Fruit fly (Drosophila melanogaster) whole organism, wandering third instar larva: Measurements from ENCODE around the gene CG7080.
A peak's percentile ranks its signal among the peaks of the same experiment; 100 is the strongest.

Experiments
- Abd-B ChIP-seq: fragments of >200 bp; optimal IDR thresholded peaks from 2 replicates; lab custom pipeline; 2017; ENCODE audit warnings: missing biosample characterization, missing genetic modification characterization
- CG32264 ChIP-seq: fragments of 200-800 bp; sonication (Bioruptor generic); optimal IDR thresholded peaks from 2 replicates; lab custom pipeline; 2016; ENCODE audit warnings: missing biosample characterization, missing genetic modification characterization
- CG9705 ChIP-seq: fragments of 200-800 bp; sonication (Bioruptor generic); optimal IDR thresholded peaks from 2 replicates; lab custom pipeline; 2018; ENCODE audit warnings: missing biosample characterization, mild to moderate bottlenecking, missing genetic modification characterization
- CrebA ChIP-seq: fragments of 200-800 bp; sonication (Bioruptor generic); optimal IDR thresholded peaks from 2 replicates; lab custom pipeline; 2016; ENCODE audit warnings: missing biosample characterization, mild to moderate bottlenecking, missing genetic modification characterization, borderline replicate concordance
- Dfd ChIP-seq: fragments of >200 bp; optimal IDR thresholded peaks from 2 replicates; lab custom pipeline; 2017; ENCODE audit warnings: missing biosample characterization, missing genetic modification characterization
- Dif ChIP-seq: fragments of 200-275, 200-300 bp; sonication (Bioruptor generic); optimal IDR thresholded peaks from 2 replicates; lab custom pipeline; 2018; ENCODE audit warnings: missing biosample characterization, missing genetic modification characterization; ENCODE audit not compliant: partially characterized antibody
- GATAd ChIP-seq: sonication (Bioruptor generic); optimal IDR thresholded peaks from 2 replicates; lab custom pipeline; 2016; ENCODE audit warnings: missing biosample characterization, missing genetic modification characterization
- HLH106 ChIP-seq: fragments of 200-800 bp; optimal IDR thresholded peaks from 3 replicates; lab custom pipeline; 2019; ENCODE audit warnings: missing biosample characterization, mild to moderate bottlenecking, missing genetic modification characterization, moderate library complexity
- Hnf4 ChIP-seq: fragments of 200-800 bp; sonication (Bioruptor generic); optimal IDR thresholded peaks from 2 replicates; lab custom pipeline; 2016; ENCODE audit warnings: missing biosample characterization, mild to moderate bottlenecking, missing genetic modification characterization
- Hr78 ChIP-seq: fragments of >200 bp; optimal IDR thresholded peaks from 2 replicates; lab custom pipeline; 2017; ENCODE audit warnings: missing biosample characterization, missing genetic modification characterization
- Hr83 ChIP-seq: fragments of 200-300 bp; sonication (Bioruptor generic); optimal IDR thresholded peaks from 2 replicates; lab custom pipeline; 2016; ENCODE audit warnings: missing biosample characterization, mild to moderate bottlenecking, missing genetic modification characterization, moderate library complexity; ENCODE audit not compliant: poor library complexity, severe bottlenecking
- Jra ChIP-seq: sonication (Bioruptor generic); optimal IDR thresholded peaks from 2 replicates; lab custom pipeline; 2016; ENCODE audit warnings: missing biosample characterization, missing genetic modification characterization
- Mio ChIP-seq: sonication (Bioruptor generic); optimal IDR thresholded peaks from 2 replicates; lab custom pipeline; 2016; ENCODE audit warnings: missing biosample characterization, missing genetic modification characterization
- Myc ChIP-seq: fragments of >200 bp; optimal IDR thresholded peaks from 2 replicates; lab custom pipeline; 2017
- N ChIP-seq: fragments of >200 bp; optimal IDR thresholded peaks from 2 replicates; lab custom pipeline; 2018; ENCODE audit warnings: missing biosample characterization, missing external identifiers, missing genetic modification characterization
- OdsH ChIP-seq: fragments of 200-800 bp; sonication (Bioruptor generic); optimal IDR thresholded peaks from 2 replicates; lab custom pipeline; 2016; ENCODE audit warnings: missing biosample characterization, mild to moderate bottlenecking, missing genetic modification characterization
- Rel ChIP-seq, 2 experiments: fragments of 200-800 bp; sonication (Bioruptor generic) in 1 of 2; optimal IDR thresholded peaks; 2 replicates in 1 of 2; 3 replicates in 1 of 2; lab custom pipeline; 2016 to 2019; ENCODE audit warnings: mild to moderate bottlenecking in 2 of 2, missing biosample characterization in 2 of 2, missing genetic modification characterization in 2 of 2, moderate library complexity in 1 of 2
- Sp1 ChIP-seq: fragments of 200-800 bp; sonication (Bioruptor generic); optimal IDR thresholded peaks from 3 replicates; lab custom pipeline; 2019; ENCODE audit warnings: missing biosample characterization, mild to moderate bottlenecking, missing genetic modification characterization, moderate library complexity
- Vsx2 ChIP-seq: fragments of 200-300, 225-300 bp; sonication (Bioruptor generic); optimal IDR thresholded peaks from 2 replicates; lab custom pipeline; 2018; ENCODE audit warnings: missing biosample characterization, missing genetic modification characterization; ENCODE audit not compliant: partially characterized antibody
- br ChIP-seq: fragments of 200-800 bp; sonication (Bioruptor generic); optimal IDR thresholded peaks from 2 replicates; lab custom pipeline; 2016; ENCODE audit warnings: missing biosample characterization, missing genetic modification characterization
- brk ChIP-seq: fragments of 200-800 bp; sonication (Bioruptor generic); optimal IDR thresholded peaks from 2 replicates; lab custom pipeline; 2016; ENCODE audit warnings: missing biosample characterization, mild to moderate bottlenecking, missing genetic modification characterization
- dl ChIP-seq, 2 experiments: fragments of 175-275, 200-275 bp in 1 of 2; fragments of 200-275 bp in 1 of 2; sonication (Bioruptor generic); optimal IDR thresholded peaks; lab custom pipeline; 2018; ENCODE audit warnings: mild to moderate bottlenecking in 2 of 2, missing biosample characterization in 2 of 2, missing genetic modification characterization in 2 of 2, moderate library complexity in 2 of 2; ENCODE audit not compliant: partially characterized antibody in 2 of 2, insufficient read depth in 1 of 2
- dmrt93B ChIP-seq: fragments of 200-800 bp; sonication (Bioruptor generic); optimal IDR thresholded peaks from 2 replicates; lab custom pipeline; 2018; ENCODE audit warnings: missing biosample characterization, mild to moderate bottlenecking, missing genetic modification characterization
- dsf ChIP-seq: sonication (Bioruptor generic); optimal IDR thresholded peaks from 2 replicates; lab custom pipeline; 2016; ENCODE audit warnings: missing biosample characterization, missing genetic modification characterization, borderline replicate concordance
- ey ChIP-seq: fragments of 200-800 bp; sonication (Bioruptor generic); optimal IDR thresholded peaks from 2 replicates; lab custom pipeline; 2016; ENCODE audit warnings: missing biosample characterization, missing genetic modification characterization
- foxo ChIP-seq, 2 experiments: fragments of 200-800 bp; sonication (Bioruptor generic); optimal IDR thresholded peaks; 2 replicates in 1 of 2; 3 replicates in 1 of 2; lab custom pipeline; 2016 to 2017; ENCODE audit warnings: missing biosample characterization in 2 of 2, missing genetic modification characterization in 2 of 2
- fru ChIP-seq: fragments of 200-800 bp; sonication (Bioruptor generic); optimal IDR thresholded peaks from 3 replicates; lab custom pipeline; 2016; ENCODE audit warnings: missing biosample characterization, mild to moderate bottlenecking, missing genetic modification characterization
- h ChIP-seq: fragments of 200-800 bp; sonication (Bioruptor generic); optimal IDR thresholded peaks from 3 replicates; lab custom pipeline; 2016; ENCODE audit warnings: missing biosample characterization, mild to moderate bottlenecking, missing genetic modification characterization
- jim ChIP-seq: fragments of 175-275, 200-325 bp; sonication (Bioruptor generic); optimal IDR thresholded peaks from 2 replicates; lab custom pipeline; 2016; ENCODE audit warnings: missing biosample characterization, mild to moderate bottlenecking, missing genetic modification characterization
- lola ChIP-seq: fragments of >200 bp; optimal IDR thresholded peaks from 2 replicates; lab custom pipeline; 2017; ENCODE audit warnings: missing biosample characterization, missing genetic modification characterization
- pan ChIP-seq: fragments of >200 bp; optimal IDR thresholded peaks from 2 replicates; lab custom pipeline; 2017
- psq ChIP-seq: fragments of 200-800 bp; sonication (Bioruptor generic); optimal IDR thresholded peaks from 3 replicates; lab custom pipeline; 2017; ENCODE audit warnings: missing biosample characterization, mild to moderate bottlenecking, missing genetic modification characterization, moderate library complexity
- rgr ChIP-seq: fragments of 200-800 bp; sonication (Bioruptor generic); optimal IDR thresholded peaks from 3 replicates; lab custom pipeline; 2016; ENCODE audit warnings: missing biosample characterization, mild to moderate bottlenecking, missing genetic modification characterization
- sage ChIP-seq: fragments of 200-800 bp; sonication (Bioruptor generic); optimal IDR thresholded peaks from 2 replicates; lab custom pipeline; 2016; ENCODE audit warnings: missing biosample characterization, mild to moderate bottlenecking, missing genetic modification characterization
- sv ChIP-seq: fragments of 200-800 bp; sonication (Bioruptor generic); optimal IDR thresholded peaks from 3 replicates; lab custom pipeline; 2016; ENCODE audit warnings: missing biosample characterization, missing genetic modification characterization
- tai ChIP-seq: sonication (Bioruptor generic); optimal IDR thresholded peaks from 2 replicates; lab custom pipeline; 2016; ENCODE audit warnings: missing biosample characterization, missing genetic modification characterization
- usp ChIP-seq: fragments of >200 bp; optimal IDR thresholded peaks from 2 replicates; lab custom pipeline; 2017; ENCODE audit warnings: missing biosample characterization, missing genetic modification characterization
- woc ChIP-seq: sonication (Bioruptor generic); optimal IDR thresholded peaks from 2 replicates; lab custom pipeline; 2016; ENCODE audit warnings: missing biosample characterization, mild to moderate bottlenecking, missing genetic modification characterization

The CG7080 gene

dm6 chr3R:22362218-22362907, 33.3 kb downstream of the CG7080 start, which contains the start of the genes JMJD6, CG7071 and Muted:
JMJD6 (minus strand) TSS chr3R:22362371.
CG7071 (plus strand) TSS chr3R:22362620.
Muted (plus strand) TSS chr3R:22362620.
- TF ChIP-seq Hr78 (GFP tag; lab: Kevin White, UChicago): no peak
- no peak for TF ChIP-seq Dif (GFP tag; lab: Kevin White, UChicago)
- TF ChIP-seq HLH106 (tag; lab: Kevin White, UChicago): peak; percentile 87
- TF ChIP-seq N (GFP tag; lab: Kevin White, UChicago): no peak
- peak; percentile 92 for TF ChIP-seq ey (GFP tag; lab: Kevin White, UChicago)
- peak; percentile 94 for TF ChIP-seq h (GFP tag; lab: Kevin White, UChicago)
- no peak for TF ChIP-seq Vsx2 (GFP tag; lab: Kevin White, UChicago)
- TF ChIP-seq sage (GFP tag; lab: Kevin White, UChicago): peak; percentile 71
- TF ChIP-seq OdsH (GFP tag; lab: Kevin White, UChicago): peak; percentile 91
- TF ChIP-seq Dfd: no peak
- TF ChIP-seq Abd-B (GFP tag; lab: Kevin White, UChicago): no peak
- peak; percentile 18 for TF ChIP-seq Mio
- peak; percentile 68 for TF ChIP-seq Hr83 (GFP tag; lab: Kevin White, UChicago)
- TF ChIP-seq CG9705 (GFP tag; lab: Kevin White, UChicago): peak; percentile 91
- peak in 1 of 2 experiments; percentile 96 for TF ChIP-seq foxo (GFP tag; optimal IDR thresholded peaks at IDR 0.05; lab: Kevin White, UChicago)
- peak; percentile 77 for TF ChIP-seq dmrt93B (GFP tag; lab: Kevin White, UChicago)
- peak; percentile 91 for TF ChIP-seq fru (GFP tag; lab: Kevin White, UChicago)
- TF ChIP-seq GATAd (GFP tag; lab: Kevin White, UChicago): no peak
- TF ChIP-seq Jra: peak; percentile 91
- peak; percentile 94 for TF ChIP-seq brk (GFP tag; lab: Kevin White, UChicago)
- peak; percentile 84 for TF ChIP-seq psq (GFP tag; lab: Kevin White, UChicago)
- peak; percentile 75 for TF ChIP-seq woc (GFP tag; lab: Kevin White, UChicago)
- TF ChIP-seq rgr (GFP tag; lab: Kevin White, UChicago): peak; percentile 92
- TF ChIP-seq Sp1 (GFP tag; lab: Kevin White, UChicago): peak; percentile 89
- TF ChIP-seq CG32264 (GFP tag; lab: Kevin White, UChicago): peak; percentile 64
- peak; percentile 92 for TF ChIP-seq dsf (GFP tag; lab: Kevin White, UChicago)
- no peak for TF ChIP-seq CrebA
- peak; percentile 55 for TF ChIP-seq Myc
- peak; percentile 91 for TF ChIP-seq sv (GFP tag; lab: Kevin White, UChicago)
- TF ChIP-seq tai (GFP tag; lab: Kevin White, UChicago): no peak
- TF ChIP-seq Hnf4 (GFP tag; lab: Kevin White, UChicago): peak; percentile 95
- no peak for TF ChIP-seq jim
- TF ChIP-seq lola: no peak
- no peak for TF ChIP-seq pan (lab: Kevin White, UChicago)
- TF ChIP-seq br (GFP tag; lab: Kevin White, UChicago): peak; percentile 94
- no peak for TF ChIP-seq dl (GFP tag; optimal IDR thresholded peaks at IDR 0.05; lab: Kevin White, UChicago; ENCODE audit: insufficient read depth in 1 of 2, partially characterized antibody in 2 of 2)
- no peak for TF ChIP-seq Rel (GFP tag; optimal IDR thresholded peaks at IDR 0.05; lab: Kevin White, UChicago)
- TF ChIP-seq Rel (tag; optimal IDR thresholded peaks at IDR 0.05; lab: Kevin White, UChicago): peak; percentile 58
- TF ChIP-seq usp: no peak
- TF ChIP-seq, all 38 proteins: peak for 24

dm6 chr3R:22365660-22366195, 36.6 kb downstream of the CG7080 start, which contains the start of gene CG5382:
CG5382 (minus strand) TSS chr3R:22365983.
- TF ChIP-seq Dif (GFP tag; lab: Kevin White, UChicago): peak; percentile 85
- no peak for TF ChIP-seq Abd-B (GFP tag; lab: Kevin White, UChicago)
- TF ChIP-seq fru (GFP tag; lab: Kevin White, UChicago): no peak
- TF ChIP-seq Vsx2 (GFP tag; lab: Kevin White, UChicago): peak; percentile 97
- no peak for TF ChIP-seq tai (GFP tag; lab: Kevin White, UChicago)
- TF ChIP-seq Hr78 (GFP tag; lab: Kevin White, UChicago): no peak
- TF ChIP-seq Myc: peak; percentile 48
- TF ChIP-seq dmrt93B (GFP tag; lab: Kevin White, UChicago): no peak
- TF ChIP-seq sage (GFP tag; lab: Kevin White, UChicago): peak; percentile 39
